Worm (Caenorhabditis elegans) whole organism, L2 larva: Measurements from ENCODE around the gene rnp-7.

ENCODE experiments used
- Y55F3AM.14 ChIP-seq: fragments of 200-800 bp; sonication (Bioruptor generic); optimal IDR thresholded peaks from 2 replicates; lab custom pipeline; 2018; ENCODE audit warnings: mild to moderate bottlenecking, missing genetic modification characterization, missing compliant biosample characterization
- ZK546.5 ChIP-seq: sonication (generic microtip); optimal IDR thresholded peaks from 2 replicates; lab custom pipeline; 2017; ENCODE audit warnings: missing biosample characterization, missing genetic modification characterization
- ceh-82 ChIP-seq: fragments of 150-350 bp; optimal IDR thresholded peaks from 2 replicates; lab custom pipeline; 2014; ENCODE audit warnings: missing biosample characterization, missing genetic modification characterization
- elt-1 ChIP-seq: fragments of 150-350 bp; optimal IDR thresholded peaks from 2 replicates; lab custom pipeline; 2014; ENCODE audit warnings: missing biosample characterization, missing genetic modification characterization
- snpc-4 ChIP-seq: fragments of 150-350 bp; optimal IDR thresholded peaks from 2 replicates; lab custom pipeline; 2014; ENCODE audit warnings: missing biosample characterization, missing genetic modification characterization
- unc-62 ChIP-seq: fragments of 150-350 bp; optimal IDR thresholded peaks from 2 replicates; lab custom pipeline; 2014; ENCODE audit warnings: missing biosample characterization, missing genetic modification reagents, missing genetic modification characterization

DNA sequence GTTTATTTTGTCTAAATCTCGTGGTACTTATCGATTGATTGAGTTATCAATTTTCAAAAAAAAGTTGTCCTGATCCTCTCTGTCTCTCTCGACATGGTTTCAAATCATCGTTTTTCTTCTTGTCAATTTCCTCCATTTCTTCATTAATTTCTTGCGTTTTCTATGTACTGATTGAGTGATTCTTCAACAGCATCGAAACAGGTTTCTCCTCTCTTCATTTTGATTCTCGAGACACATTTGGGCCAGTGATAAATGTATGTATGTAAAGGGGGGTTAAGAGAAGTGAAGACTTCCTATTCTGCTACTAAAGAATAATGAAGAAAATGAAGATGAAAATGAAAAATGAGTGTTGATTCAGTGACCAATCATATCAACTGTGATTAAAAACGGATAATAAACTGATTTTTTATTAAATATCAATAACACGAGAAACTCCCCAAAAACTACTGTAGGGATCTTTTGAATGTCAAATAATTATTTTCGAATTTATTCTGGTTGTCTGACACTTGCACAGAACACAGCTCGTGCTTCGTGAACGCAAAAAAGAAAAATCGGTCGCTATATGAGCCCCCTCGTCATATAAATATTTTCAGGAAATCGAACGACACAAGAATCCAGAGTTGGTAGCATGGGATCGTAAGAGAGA, 42.3 kb upstream of the rnp-7 start:
- TF ChIP-seq snpc-4 (no peak), Y55F3AM.14 (no peak), ceh-82 (tag; lab: Kevin White, UChicago) (no peak), ZK546.5 (no peak), elt-1 (tag; lab: Kevin White, UChicago) (no peak), unc-62 (GFP tag; lab: Kevin White, UChicago) (no peak)
